Fruit fly (Drosophila melanogaster): Measurements from ENCODE around the gene Cyp4d14.
A peak's percentile ranks its signal among the peaks of the same experiment; 100 is the strongest.

Cyp4d14 gene

DNA sequence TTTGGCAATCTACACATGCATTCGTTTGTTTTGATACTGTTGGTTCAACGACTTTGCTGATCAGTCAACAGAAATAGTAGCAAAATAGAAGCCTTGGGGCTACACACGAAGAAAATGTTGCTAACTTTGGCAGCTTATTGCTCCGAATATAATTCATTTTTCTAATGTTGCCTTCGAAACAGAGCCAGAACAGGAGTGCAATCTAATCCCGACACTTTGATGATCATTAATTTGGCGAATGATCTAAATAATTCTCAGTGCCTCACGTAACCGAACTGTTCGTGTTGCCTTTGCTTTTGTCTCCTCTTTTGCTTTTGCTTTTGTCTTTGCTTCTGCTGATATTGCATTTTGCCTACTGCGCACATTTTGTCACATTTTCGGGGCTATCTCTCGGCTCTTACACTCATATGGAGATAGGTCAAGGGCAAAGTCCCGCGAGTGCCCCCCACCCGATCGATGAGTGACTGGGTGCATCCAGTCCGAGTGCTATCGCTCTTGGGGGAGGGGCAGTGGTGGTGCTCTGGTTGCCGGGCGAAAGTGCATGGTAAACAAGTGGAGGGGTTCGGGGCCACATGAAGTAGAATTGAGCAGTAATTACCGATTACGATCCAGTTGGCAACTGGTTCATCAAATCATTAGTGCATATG, 21.1 kb upstream of the Cyp4d14 start:
- TF ChIP-seq CrebA (GFP tag; optimal IDR thresholded peaks at IDR 0.05; ENCODE audit: borderline replicate concordance), result no peak
- no peak for TF ChIP-seq lola (GFP tag; optimal IDR thresholded peaks at IDR 0.05)
- no peak for TF ChIP-seq usp (GFP tag; optimal IDR thresholded peaks at IDR 0.05)
- peak; percentile 71 for TF ChIP-seq Hnf4 (GFP tag; optimal IDR thresholded peaks at IDR 0.05)
- peak; percentile 85 for TF ChIP-seq ey (GFP tag; optimal IDR thresholded peaks at IDR 0.05)
- TF ChIP-seq HLH106 (tag; optimal IDR thresholded peaks at IDR 0.05), result peak; percentile 73
- peak; percentile 87 for TF ChIP-seq h (GFP tag; optimal IDR thresholded peaks at IDR 0.05)
- TF ChIP-seq GATAd (GFP tag; optimal IDR thresholded peaks at IDR 0.05), result no peak
- TF ChIP-seq OdsH (GFP tag; optimal IDR thresholded peaks at IDR 0.05), result peak; percentile 75
- TF ChIP-seq dmrt93B (GFP tag; optimal IDR thresholded peaks at IDR 0.05), result peak; percentile 52
- TF ChIP-seq brk (GFP tag; optimal IDR thresholded peaks at IDR 0.05), result no peak
- no peak for TF ChIP-seq Hr78 (GFP tag; optimal IDR thresholded peaks at IDR 0.05)
- TF ChIP-seq Dif (GFP tag; optimal IDR thresholded peaks at IDR 0.05; ENCODE audit: partially characterized antibody), result no peak
- TF ChIP-seq CG32264 (GFP tag; optimal IDR thresholded peaks at IDR 0.05), result no peak
- peak; percentile 70 for TF ChIP-seq Sp1 (GFP tag; optimal IDR thresholded peaks at IDR 0.05)
- TF ChIP-seq fru (GFP tag; optimal IDR thresholded peaks at IDR 0.05), result peak; percentile 58
- TF ChIP-seq Dfd (GFP tag; optimal IDR thresholded peaks at IDR 0.05), result no peak
- no peak for TF ChIP-seq Vsx2 (GFP tag; optimal IDR thresholded peaks at IDR 0.05; ENCODE audit: partially characterized antibody)
- no peak for TF ChIP-seq dsf (GFP tag; optimal IDR thresholded peaks at IDR 0.05; ENCODE audit: borderline replicate concordance)
- TF ChIP-seq sage (GFP tag; optimal IDR thresholded peaks at IDR 0.05), result peak; percentile 32
- TF ChIP-seq Hr83 (GFP tag; optimal IDR thresholded peaks at IDR 0.05; ENCODE audit: poor library complexity, severe bottlenecking), result no peak
- TF ChIP-seq Jra (GFP tag; optimal IDR thresholded peaks at IDR 0.05), result no peak
- TF ChIP-seq Myc (optimal IDR thresholded peaks at IDR 0.05), result no peak
- TF ChIP-seq br (GFP tag; optimal IDR thresholded peaks at IDR 0.05), result peak; percentile 81
- no peak for TF ChIP-seq CG9705 (GFP tag; optimal IDR thresholded peaks at IDR 0.05)
- TF ChIP-seq jim (GFP tag; optimal IDR thresholded peaks at IDR 0.05), result no peak
- no peak for TF ChIP-seq dl (GFP tag; optimal IDR thresholded peaks at IDR 0.05; ENCODE audit: insufficient read depth in 1 of 2, partially characterized antibody in 2 of 2)
- peak; percentile 82 for TF ChIP-seq rgr (GFP tag; optimal IDR thresholded peaks at IDR 0.05)
- TF ChIP-seq woc (GFP tag; optimal IDR thresholded peaks at IDR 0.05), result peak; percentile 18
- no peak for TF ChIP-seq sv (GFP tag; optimal IDR thresholded peaks at IDR 0.05)
- TF ChIP-seq tai (GFP tag; optimal IDR thresholded peaks at IDR 0.05), result no peak
- TF ChIP-seq foxo (GFP tag; optimal IDR thresholded peaks at IDR 0.05), result peak in 1 of 2 experiments; percentile 78
- TF ChIP-seq Abd-B (GFP tag; optimal IDR thresholded peaks at IDR 0.05), result no peak
- TF ChIP-seq Rel (GFP tag; optimal IDR thresholded peaks at IDR 0.05), result no peak
- TF ChIP-seq Rel (tag; optimal IDR thresholded peaks at IDR 0.05), result peak; percentile 63
- no peak for TF ChIP-seq pan (optimal IDR thresholded peaks at IDR 0.05)
- TF ChIP-seq N (GFP tag; optimal IDR thresholded peaks at IDR 0.05), result no peak
- no peak for TF ChIP-seq Mio (GFP tag; optimal IDR thresholded peaks at IDR 0.05)
- peak; percentile 66 for TF ChIP-seq psq (GFP tag; optimal IDR thresholded peaks at IDR 0.05)

DNA sequence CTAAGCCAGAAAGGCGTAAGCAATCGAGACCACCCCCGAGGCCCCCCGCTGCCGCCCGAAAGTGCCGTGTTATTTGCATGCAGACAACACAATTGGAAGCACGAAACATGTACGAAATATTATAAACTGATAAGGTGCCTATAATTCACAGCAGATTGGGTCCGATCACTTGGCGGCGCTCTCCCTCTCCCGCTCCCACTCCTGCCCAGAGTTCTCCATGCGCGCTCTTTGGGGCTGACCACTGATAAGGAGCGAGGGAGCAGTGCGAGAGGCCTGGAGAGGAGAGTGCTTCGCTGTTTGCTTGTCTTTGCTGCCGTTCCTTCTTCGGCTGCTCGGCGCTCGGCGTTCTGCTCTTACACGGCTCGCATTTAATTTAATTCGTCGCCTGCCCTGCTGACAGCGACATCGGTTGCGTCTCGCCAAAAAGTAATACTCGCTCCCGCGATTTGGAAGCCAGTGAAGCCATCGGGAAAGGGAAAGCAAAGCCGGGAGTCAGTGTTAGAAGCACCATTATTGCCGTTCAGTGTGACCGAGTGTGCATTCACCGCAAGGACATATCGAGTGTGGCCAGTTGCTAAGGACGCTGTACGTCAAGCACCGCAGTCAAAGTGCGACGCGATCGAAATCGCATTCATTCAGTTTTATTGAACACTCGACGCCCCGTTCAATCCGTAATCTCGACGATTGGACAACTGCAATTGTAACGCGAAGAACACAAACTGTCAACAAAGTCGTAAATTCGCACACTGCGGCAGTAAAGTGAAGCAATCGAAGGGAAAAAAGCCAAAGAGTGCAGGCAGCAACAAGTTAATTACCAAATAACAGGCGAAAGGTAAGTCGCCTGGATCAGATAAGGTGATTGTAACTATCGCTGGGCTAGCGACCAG, 19.3 kb upstream of the Cyp4d14 start:
- TF ChIP-seq Mio (GFP tag; optimal IDR thresholded peaks at IDR 0.05) (no peak), Hr83 (GFP tag; optimal IDR thresholded peaks at IDR 0.05; ENCODE audit: poor library complexity, severe bottlenecking) (peak; percentile 47), Hnf4 (GFP tag; optimal IDR thresholded peaks at IDR 0.05) (peak; percentile 41), br (GFP tag; optimal IDR thresholded peaks at IDR 0.05) (peak; percentile 5), CrebA (GFP tag; optimal IDR thresholded peaks at IDR 0.05; ENCODE audit: borderline replicate concordance) (no peak), dl (GFP tag; optimal IDR thresholded peaks at IDR 0.05; ENCODE audit: insufficient read depth in 1 of 2, partially characterized antibody in 2 of 2) (peak; percentile 85 to 94), N (GFP tag; optimal IDR thresholded peaks at IDR 0.05) (no peak), Vsx2 (GFP tag; optimal IDR thresholded peaks at IDR 0.05; ENCODE audit: partially characterized antibody) (peak; percentile 23), h (GFP tag; optimal IDR thresholded peaks at IDR 0.05) (peak; percentile 69), Rel (GFP tag; optimal IDR thresholded peaks at IDR 0.05) (peak; percentile 42), Rel (tag; optimal IDR thresholded peaks at IDR 0.05) (peak; percentile 70), Dif (GFP tag; optimal IDR thresholded peaks at IDR 0.05; ENCODE audit: partially characterized antibody) (peak; percentile 95), sv (GFP tag; optimal IDR thresholded peaks at IDR 0.05) (no peak)
